Worm (Caenorhabditis elegans): ENCODE results near the gene nlp-2.
A peak's percentile ranks its signal among the peaks of the same experiment; 100 is the strongest.

Gene nlp-2

ce11 chrX:2380818-2381217 is 36.3 kb upstream of the nlp-2 start:
- TF ChIP-seq nfya-1 (tag; optimal IDR thresholded peaks at IDR 0.05) = no peak
- TF ChIP-seq dve-1 (tag; optimal IDR thresholded peaks at IDR 0.05) = no peak
- no peak for TF ChIP-seq pqm-1 (tag; optimal IDR thresholded peaks at IDR 0.05)
- no peak for TF ChIP-seq unc-42 (tag; optimal IDR thresholded peaks at IDR 0.05)
- no peak for TF ChIP-seq mec-3 (tag; optimal IDR thresholded peaks at IDR 0.05; ENCODE audit: borderline replicate concordance)
- no peak for TF ChIP-seq pat-9 (tag; optimal IDR thresholded peaks at IDR 0.05)
- no peak for TF ChIP-seq npax-4 (tag; optimal IDR thresholded peaks at IDR 0.05)
- TF ChIP-seq che-1 (tag; optimal IDR thresholded peaks at IDR 0.05) = no peak
- no peak for TF ChIP-seq hlh-30 (tag; optimal IDR thresholded peaks at IDR 0.05; ENCODE audit: insufficient read depth)
- TF ChIP-seq nhr-11 (tag; optimal IDR thresholded peaks at IDR 0.05) = no peak
- TF ChIP-seq pha-4 (tag; optimal IDR thresholded peaks at IDR 0.05) = no peak

ce11 chrX:2375300-2376035 is 30.9 kb upstream of the nlp-2 start, which contains the start of gene F47G3.3:
F47G3.3 (plus strand) TSS chrX:2375985.
- TF ChIP-seq ets-4 (tag; optimal IDR thresholded peaks at IDR 0.05) (no peak), madf-2 (tag; optimal IDR thresholded peaks at IDR 0.05) (no peak), che-1 (tag; optimal IDR thresholded peaks at IDR 0.05) (no peak), pax-1 (tag; optimal IDR thresholded peaks at IDR 0.05) (no peak), hlh-8 (tag; optimal IDR thresholded peaks at IDR 0.05) (no peak), hlh-30 (tag; optimal IDR thresholded peaks at IDR 0.05; ENCODE audit: insufficient read depth) (no peak), Y22D7AL.16 (tag; optimal IDR thresholded peaks at IDR 0.05) (no peak), unc-86 (tag; optimal IDR thresholded peaks at IDR 0.05) (no peak), ref-2 (tag; optimal IDR thresholded peaks at IDR 0.05) (no peak), ceh-48 (tag; optimal IDR thresholded peaks at IDR 0.05) (no peak), ceh-18 (tag; optimal IDR thresholded peaks at IDR 0.05) (no peak), ceh-34 (tag; optimal IDR thresholded peaks at IDR 0.05) (no peak), ahr-1 (tag; optimal IDR thresholded peaks at IDR 0.05) (no peak), hlh-13 (GFP tag; optimal IDR thresholded peaks at IDR 0.05) (no peak)

- TF ChIP-seq elt-2 (tag; optimal IDR thresholded peaks at IDR 0.05) (peak; percentile 63), T23F11.4 (GFP tag; optimal IDR thresholded peaks at IDR 0.05) (no peak), tbx-7 (tag; optimal IDR thresholded peaks at IDR 0.05) (no peak), pax-1 (tag; optimal IDR thresholded peaks at IDR 0.05) (no peak)
Observed at ce11 chrX:2372134-2372533, 27.6 kb upstream of the nlp-2 start.

- no peak for TF ChIP-seq hlh-8 (tag; optimal IDR thresholded peaks at IDR 0.05)
- no peak for TF ChIP-seq zip-5 (tag; optimal IDR thresholded peaks at IDR 0.05)
- no peak for TF ChIP-seq sox-2 (GFP tag; IDR thresholded peaks at IDR 0.05)
- TF ChIP-seq unc-3 (GFP tag; conservative IDR thresholded peaks at IDR 0.05) = no peak
- no peak for TF ChIP-seq unc-3 (tag; optimal IDR thresholded peaks at IDR 0.05)
- TF ChIP-seq ceh-45 (GFP tag; IDR thresholded peaks at IDR 0.05) = no peak
- TF ChIP-seq hlh-15 (tag; optimal IDR thresholded peaks at IDR 0.05) = no peak
- TF ChIP-seq hlh-13 (GFP tag; optimal IDR thresholded peaks at IDR 0.05) = no peak
- no peak for TF ChIP-seq ceh-19 (GFP tag; optimal IDR thresholded peaks at IDR 0.05)
- TF ChIP-seq elt-2 (tag; optimal IDR thresholded peaks at IDR 0.05) = peak; percentile 73
Observed at ce11 chrX:2370655-2371054, 26.1 kb upstream of the nlp-2 start.

ce11 chrX:2369073-2369472 is 24.5 kb upstream of the nlp-2 start:
- TF ChIP-seq ahr-1 (tag; optimal IDR thresholded peaks at IDR 0.05) (no peak), ceh-24 (tag; optimal IDR thresholded peaks at IDR 0.05) (no peak), hlh-6 (tag; optimal IDR thresholded peaks at IDR 0.05) (no peak), pag-3 (tag; optimal IDR thresholded peaks at IDR 0.05; ENCODE audit: borderline replicate concordance) (no peak)

Measured in whole organism, late embryonic.